Worm (Caenorhabditis elegans): Measurements from ENCODE around the gene F08D12.3.

Gene F08D12.3

DNA sequence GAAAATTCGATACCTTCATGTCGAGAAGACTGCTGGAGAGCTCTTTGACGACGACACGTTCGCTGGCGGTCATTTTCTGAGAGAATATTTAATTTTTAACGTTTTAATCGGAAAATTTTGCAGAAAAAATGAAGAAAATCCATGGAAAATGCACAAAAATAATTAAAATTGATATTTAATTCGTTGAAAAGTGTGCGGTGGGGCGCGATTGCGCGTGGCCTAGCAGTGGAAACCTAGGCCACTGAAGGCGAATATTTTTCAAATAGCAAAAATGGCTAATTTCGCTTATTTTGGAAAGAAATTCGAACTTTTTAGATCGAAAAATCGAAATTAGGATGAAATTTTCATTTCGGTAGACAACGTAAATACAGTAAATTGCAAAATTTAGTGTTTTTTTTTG, 26.8 kb upstream of the F08D12.3 start, which contains the start of gene F29A7.6 (continued):
- TF ChIP-seq bed-1 (GFP tag; IDR thresholded peaks at IDR 0.05) (no peak), dpff-1 (tag; optimal IDR thresholded peaks at IDR 0.05) (no peak), Y67H2A.10 (GFP tag; conservative IDR thresholded peaks at IDR 0.05) (no peak), lin-26 (GFP tag; IDR thresholded peaks at IDR 0.05) (no peak), madf-10 (tag; optimal IDR thresholded peaks at IDR 0.05) (no peak), ztf-25 (GFP tag; IDR thresholded peaks at IDR 0.05) (no peak), T07F8.4 (tag; optimal IDR thresholded peaks at IDR 0.05) (no peak)

DNA sequence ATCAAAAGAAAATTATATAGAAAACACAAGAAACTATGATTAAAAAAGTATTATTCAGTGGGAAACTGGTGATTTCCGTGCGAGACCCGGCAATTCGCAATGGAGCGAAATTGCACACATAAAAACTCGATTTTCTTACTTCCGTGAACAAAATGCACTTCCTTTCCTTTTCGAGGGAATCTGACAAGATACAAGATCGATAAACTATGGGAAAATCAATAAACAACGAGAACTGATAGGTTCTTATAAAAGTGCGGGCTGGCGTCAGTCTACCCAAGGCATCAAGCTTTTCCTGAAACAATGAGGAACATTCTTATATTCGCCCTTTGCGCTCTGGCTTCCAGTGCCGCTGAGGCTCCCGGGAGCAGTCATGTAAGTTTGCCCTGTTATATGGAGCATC, 26.4 kb upstream of the F08D12.3 start, which contains the start of gene F29A7.3:
Gene F29A7.3 (plus strand): TSS at position 301 of the 400 bp plus-strand sequence.
- TF ChIP-seq egl-44 (GFP tag; IDR thresholded peaks at IDR 0.05) (no peak), bed-1 (GFP tag; IDR thresholded peaks at IDR 0.05) (no peak), B0019.2 (GFP tag; conservative IDR thresholded peaks at IDR 0.05) (no peak), F57C9.4 (tag; optimal IDR thresholded peaks at IDR 0.05) (no peak), tlf-1 (GFP tag; optimal IDR thresholded peaks at IDR 0.05) (no peak), hmg-20 (GFP tag; IDR thresholded peaks at IDR 0.05) (no peak)

DNA sequence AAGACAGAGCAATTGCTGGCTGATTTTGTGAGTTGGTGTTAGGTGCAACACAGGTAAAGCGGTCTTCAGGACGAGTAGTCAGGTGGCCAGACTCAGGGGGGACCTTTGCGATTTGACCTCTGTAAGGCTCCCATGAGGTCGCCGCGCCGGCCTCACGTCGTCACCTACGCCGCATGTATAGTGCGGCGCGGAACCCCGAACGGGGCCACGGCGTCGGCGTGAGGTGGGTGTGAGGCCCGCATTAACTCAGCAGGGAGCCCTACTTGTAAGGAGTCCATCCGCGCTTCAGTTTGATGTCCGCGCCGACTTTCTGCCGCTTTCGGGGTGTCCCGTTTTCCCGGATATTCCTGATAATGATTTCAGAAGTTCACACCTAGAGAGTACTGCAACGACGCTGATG, 24.8 kb upstream of the F08D12.3 start:
- TF ChIP-seq egrh-3 (GFP tag; IDR thresholded peaks at IDR 0.05) = peak; percentile 52; the same call in 1 of the 2 replicates
- no peak for TF ChIP-seq athp-1 (tag; optimal IDR thresholded peaks at IDR 0.05)
- no peak for TF ChIP-seq D2030.7 (GFP tag; IDR thresholded peaks at IDR 0.05)
- TF ChIP-seq zfh-2 (GFP tag; conservative IDR thresholded peaks at IDR 0.05) = peak; percentile 73
- 0 out of 2 replicates have a peak, but pooled peaks have one; percentile 4 for TF ChIP-seq lin-26 (GFP tag; IDR thresholded peaks at IDR 0.05)
- TF ChIP-seq dpl-1 (GFP tag; optimal IDR thresholded peaks at IDR 0.05) = no peak
- TF ChIP-seq akir-1 (GFP tag; optimal IDR thresholded peaks at IDR 0.05) = no peak
- no peak for TF ChIP-seq F49E8.2 (tag; optimal IDR thresholded peaks at IDR 0.05; ENCODE audit: insufficient read depth)

- no peak for TF ChIP-seq hmg-1.2 (GFP tag; IDR thresholded peaks at IDR 0.05)
- no peak for TF ChIP-seq ztf-22 (GFP tag; optimal IDR thresholded peaks at IDR 0.05)
- no peak for TF ChIP-seq sptf-2 (GFP tag; optimal IDR thresholded peaks at IDR 0.05)
- TF ChIP-seq rcor-1 (GFP tag; IDR thresholded peaks at IDR 0.05) = no peak
- TF ChIP-seq mcd-1 (GFP tag; IDR thresholded peaks at IDR 0.05) = no peak
- no peak for TF ChIP-seq ceh-27 (GFP tag; optimal IDR thresholded peaks at IDR 0.05)
- TF ChIP-seq bed-2 (GFP tag; IDR thresholded peaks at IDR 0.05) = no peak
- no peak for TF ChIP-seq athp-1 (tag; optimal IDR thresholded peaks at IDR 0.05)
- TF ChIP-seq F37B4.10 (GFP tag; IDR thresholded peaks at IDR 0.05) = no peak
- TF ChIP-seq hsf-1 (GFP tag; IDR thresholded peaks at IDR 0.05) = no peak
- no peak for TF ChIP-seq F49E8.2 (tag; optimal IDR thresholded peaks at IDR 0.05; ENCODE audit: insufficient read depth)
- no peak for TF ChIP-seq nhr-120 (GFP tag; IDR thresholded peaks at IDR 0.05)
- TF ChIP-seq akir-1 (GFP tag; optimal IDR thresholded peaks at IDR 0.05) = no peak
- TF ChIP-seq fkh-3 (tag; optimal IDR thresholded peaks at IDR 0.05) = no peak
- no peak for TF ChIP-seq attf-3 (GFP tag; conservative IDR thresholded peaks at IDR 0.05)
- TF ChIP-seq Y53F4B.3 (GFP tag; IDR thresholded peaks at IDR 0.05) = no peak
- TF ChIP-seq Y53G8AR.9 (GFP tag; conservative IDR thresholded peaks at IDR 0.05) = no peak
- TF ChIP-seq nfya-1 (tag; optimal IDR thresholded peaks at IDR 0.05; ENCODE audit: borderline replicate concordance, insufficient read depth) = no peak
- no peak for TF ChIP-seq aptf-2 (GFP tag; conservative IDR thresholded peaks at IDR 0.05)
These were observed 23.0 kb upstream of the F08D12.3 start for ce11 chrII:2756351-2756750.

Data from whole organism, young adult.